Fruit fly (Drosophila melanogaster) whole organism, wandering third instar larva: ENCODE data around the gene CG4666.

ENCODE experiments used
- CG9705 ChIP-seq: fragments of 200-800 bp; sonication (Bioruptor generic); optimal IDR thresholded peaks from 2 replicates; lab custom pipeline; 2018; ENCODE audit warnings: missing biosample characterization, mild to moderate bottlenecking, missing genetic modification characterization
- CrebA ChIP-seq: fragments of 200-800 bp; sonication (Bioruptor generic); optimal IDR thresholded peaks from 2 replicates; lab custom pipeline; 2016; ENCODE audit warnings: missing biosample characterization, mild to moderate bottlenecking, missing genetic modification characterization, borderline replicate concordance
- br ChIP-seq: fragments of 200-800 bp; sonication (Bioruptor generic); optimal IDR thresholded peaks from 2 replicates; lab custom pipeline; 2016; ENCODE audit warnings: missing biosample characterization, missing genetic modification characterization
- brk ChIP-seq: fragments of 200-800 bp; sonication (Bioruptor generic); optimal IDR thresholded peaks from 2 replicates; lab custom pipeline; 2016; ENCODE audit warnings: missing biosample characterization, mild to moderate bottlenecking, missing genetic modification characterization
- fru ChIP-seq: fragments of 200-800 bp; sonication (Bioruptor generic); optimal IDR thresholded peaks from 3 replicates; lab custom pipeline; 2016; ENCODE audit warnings: missing biosample characterization, mild to moderate bottlenecking, missing genetic modification characterization
- pan ChIP-seq: fragments of >200 bp; optimal IDR thresholded peaks from 2 replicates; lab custom pipeline; 2017
- psq ChIP-seq: fragments of 200-800 bp; sonication (Bioruptor generic); optimal IDR thresholded peaks from 3 replicates; lab custom pipeline; 2017; ENCODE audit warnings: missing biosample characterization, mild to moderate bottlenecking, missing genetic modification characterization, moderate library complexity
- rgr ChIP-seq: fragments of 200-800 bp; sonication (Bioruptor generic); optimal IDR thresholded peaks from 3 replicates; lab custom pipeline; 2016; ENCODE audit warnings: missing biosample characterization, mild to moderate bottlenecking, missing genetic modification characterization
- sv ChIP-seq: fragments of 200-800 bp; sonication (Bioruptor generic); optimal IDR thresholded peaks from 3 replicates; lab custom pipeline; 2016; ENCODE audit warnings: missing biosample characterization, missing genetic modification characterization
- woc ChIP-seq: sonication (Bioruptor generic); optimal IDR thresholded peaks from 2 replicates; lab custom pipeline; 2016; ENCODE audit warnings: missing biosample characterization, mild to moderate bottlenecking, missing genetic modification characterization

DNA sequence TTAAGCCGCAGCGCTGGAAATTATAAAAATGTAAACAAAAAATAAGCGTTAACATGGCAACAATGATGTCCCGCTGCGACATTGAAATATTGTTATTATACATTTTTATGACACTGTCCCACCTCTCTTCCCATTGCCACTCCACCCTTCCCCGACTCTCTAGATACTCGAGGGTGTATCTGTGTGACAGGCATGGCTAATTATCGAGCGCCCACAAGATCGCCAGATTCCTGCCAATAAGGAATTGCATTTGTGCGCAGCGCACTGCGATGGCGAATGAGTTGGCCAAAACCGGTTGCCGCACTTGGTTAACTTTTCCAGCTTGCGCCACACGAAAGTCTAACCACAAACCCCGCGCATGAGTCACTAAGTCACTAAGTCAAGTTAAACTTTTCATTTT is 47.0 kb downstream of the CG4666 start:
- no peak for TF ChIP-seq brk (GFP tag; lab: Kevin White, UChicago)
- no peak for TF ChIP-seq fru
- TF ChIP-seq sv (GFP tag; lab: Kevin White, UChicago): no peak
- TF ChIP-seq woc: no peak
- TF ChIP-seq pan (lab: Kevin White, UChicago): no peak
- TF ChIP-seq rgr (GFP tag; lab: Kevin White, UChicago): no peak
- no peak for TF ChIP-seq br (GFP tag; lab: Kevin White, UChicago)
- TF ChIP-seq psq (GFP tag; lab: Kevin White, UChicago): no peak
- TF ChIP-seq CrebA (GFP tag; lab: Kevin White, UChicago): no peak
- no peak for TF ChIP-seq CG9705
